Worm (Caenorhabditis elegans): Measurements from ENCODE around the gene F39F10.5.

The F39F10.5 gene

ce11 chrX:16929560-16930332 lies 16.2 kb upstream of the F39F10.5 start (continued):
- TF ChIP-seq pha-4 (tag; optimal IDR thresholded peaks at IDR 0.05), result peak; percentile 81
- TF ChIP-seq die-1 (tag; optimal IDR thresholded peaks at IDR 0.05), result peak; percentile 47
- TF ChIP-seq snpc-1.3 (tag; optimal IDR thresholded peaks at IDR 0.05; ENCODE audit: insufficient read depth), result peak; percentile 43
- TF ChIP-seq lsl-1 (GFP tag; optimal IDR thresholded peaks at IDR 0.05), result no peak
- peak; percentile 28 for TF ChIP-seq B0261.1 (tag; optimal IDR thresholded peaks at IDR 0.05)
- no peak for TF ChIP-seq sdz-38 (tag; optimal IDR thresholded peaks at IDR 0.05)
- TF ChIP-seq lin-35 (GFP tag; optimal IDR thresholded peaks at IDR 0.05), result peak in 2 of 3 experiments; percentile 40 to 59
- no peak for TF ChIP-seq F57A8.1 (GFP tag; optimal IDR thresholded peaks at IDR 0.05)
- peak; percentile 73 for TF ChIP-seq ZK185.1 (tag; optimal IDR thresholded peaks at IDR 0.05; ENCODE audit: poor library complexity, severe bottlenecking)
- no peak for TF ChIP-seq rec-8 (tag; optimal IDR thresholded peaks at IDR 0.05)
- peak; percentile 83 for TF ChIP-seq dox-1 (GFP tag; IDR thresholded peaks at IDR 0.05)
- peak; percentile 89 for TF ChIP-seq Y95B8A.8 (GFP tag; IDR thresholded peaks at IDR 0.05)
- no peak for TF ChIP-seq ceh-91 (GFP tag; IDR thresholded peaks at IDR 0.05)
- TF ChIP-seq hlh-26 (GFP tag; conservative IDR thresholded peaks at IDR 0.05), result no peak
- TF ChIP-seq bed-2 (GFP tag; IDR thresholded peaks at IDR 0.05), result no peak
- TF ChIP-seq dpl-1 (GFP tag; optimal IDR thresholded peaks at IDR 0.05), result peak; percentile 23
- no peak for TF ChIP-seq nfya-2 (GFP tag; IDR thresholded peaks at IDR 0.05)
- TF ChIP-seq K12H6.12 (tag; optimal IDR thresholded peaks at IDR 0.05), result peak; percentile 98
- peak; percentile 95; the same call in 1 of the 2 replicates for TF ChIP-seq C06A6.2 (GFP tag; conservative IDR thresholded peaks at IDR 0.05)
- no peak for TF ChIP-seq unc-130 (GFP tag; optimal IDR thresholded peaks at IDR 0.05)
- peak; percentile 99 for TF ChIP-seq chd-7 (tag; optimal IDR thresholded peaks at IDR 0.05)
- TF ChIP-seq attf-6 (GFP tag; IDR thresholded peaks at IDR 0.05), result no peak
- peak; percentile 34 for TF ChIP-seq rpc-1 (optimal IDR thresholded peaks at IDR 0.05)
- no peak for TF ChIP-seq rpc-1 (tag; optimal IDR thresholded peaks at IDR 0.05)
- peak; percentile 76 for TF ChIP-seq Y53G8AR.9 (GFP tag; conservative IDR thresholded peaks at IDR 0.05)
- TF ChIP-seq athp-1 (tag; optimal IDR thresholded peaks at IDR 0.05), result peak; percentile 79
- TF ChIP-seq F37B4.10 (GFP tag; IDR thresholded peaks at IDR 0.05), result peak; percentile 77; the same call in 1 of the 2 replicates
- TF ChIP-seq F33H1.4 (GFP tag; IDR thresholded peaks at IDR 0.05), result peak; percentile 41; the same call in 1 of the 2 replicates
- 0 out of 2 replicates have a peak, but pooled peaks have one; percentile 26 for TF ChIP-seq attf-3 (GFP tag; conservative IDR thresholded peaks at IDR 0.05)
- no peak for TF ChIP-seq nfya-1 (tag; optimal IDR thresholded peaks at IDR 0.05; ENCODE audit: borderline replicate concordance, insufficient read depth)
- TF ChIP-seq zim-3 (tag; optimal IDR thresholded peaks at IDR 0.05), result peak; percentile 47
- TF ChIP-seq hmg-20 (GFP tag; IDR thresholded peaks at IDR 0.05), result peak; percentile 15; the same call in 1 of the 2 replicates
- TF ChIP-seq sea-2 (GFP tag; IDR thresholded peaks at IDR 0.05), result peak; percentile 77
- TF ChIP-seq akir-1 (GFP tag; optimal IDR thresholded peaks at IDR 0.05), result peak; percentile 27
- TF ChIP-seq fkh-3 (tag; optimal IDR thresholded peaks at IDR 0.05), result peak; percentile 82
- TF ChIP-seq dpff-1 (tag; optimal IDR thresholded peaks at IDR 0.05), result peak; percentile 68
- TF ChIP-seq xnd-1 (tag; optimal IDR thresholded peaks at IDR 0.05), result no peak
- peak; percentile 93 for TF ChIP-seq tlf-1 (GFP tag; optimal IDR thresholded peaks at IDR 0.05)
- TF ChIP-seq snpc-1.1 (tag; optimal IDR thresholded peaks at IDR 0.05; ENCODE audit: insufficient read depth), result no peak
- TF ChIP-seq snpc-4 (GFP tag; optimal IDR thresholded peaks at IDR 0.05), result peak; percentile 66
- TF ChIP-seq snpc-4 (tag; optimal IDR thresholded peaks at IDR 0.05), result peak; percentile 53 to 81 (median 66)
- no peak for TF ChIP-seq ztf-25 (GFP tag; IDR thresholded peaks at IDR 0.05)
- TF ChIP-seq hmg-1.2 (GFP tag; IDR thresholded peaks at IDR 0.05), result peak; percentile 88
- TF ChIP-seq ccch-3 (GFP tag; optimal IDR thresholded peaks at IDR 0.05), result no peak
